Worm (Caenorhabditis elegans): Measurements from ENCODE around the gene T04B8.5.
A peak's percentile ranks its signal among the peaks of the same experiment; 100 is the strongest.
"Not testable (repeated sequence)": the region's sequence is repeated elsewhere in the genome, so short reads cannot be mapped to it uniquely, and the experiment has no call there.

T04B8.5 gene

ce11 chrII:621141-621540 lies 3.2 kb downstream of the T04B8.5 start:
- no peak for TF ChIP-seq sox-2 (GFP tag; IDR thresholded peaks at IDR 0.05)
- no peak for TF ChIP-seq ceh-30 (tag; optimal IDR thresholded peaks at IDR 0.05)
- TF ChIP-seq hlh-30 (tag; optimal IDR thresholded peaks at IDR 0.05; ENCODE audit: insufficient read depth) = no peak
- no peak for TF ChIP-seq elt-2 (tag; optimal IDR thresholded peaks at IDR 0.05)
- TF ChIP-seq ceh-24 (tag; optimal IDR thresholded peaks at IDR 0.05) = no peak
- TF ChIP-seq dmd-4 (tag; optimal IDR thresholded peaks at IDR 0.05; ENCODE audit: borderline replicate concordance) = no peak
- TF ChIP-seq ceh-9 (tag; optimal IDR thresholded peaks at IDR 0.05) = no peak
- TF ChIP-seq sdc-2 (tag; optimal IDR thresholded peaks at IDR 0.05) = no peak
- TF ChIP-seq fkh-10 (GFP tag; optimal IDR thresholded peaks at IDR 0.05) = no peak
- TF ChIP-seq unc-86 (tag; optimal IDR thresholded peaks at IDR 0.05) = no peak
- TF ChIP-seq K09A11.1 (tag; optimal IDR thresholded peaks at IDR 0.05; ENCODE audit: insufficient read depth) = no peak
- TF ChIP-seq hlh-15 (tag; optimal IDR thresholded peaks at IDR 0.05) = no peak
- no peak for TF ChIP-seq ets-4 (tag; optimal IDR thresholded peaks at IDR 0.05)
- TF ChIP-seq fkh-6 (tag; optimal IDR thresholded peaks at IDR 0.05) = no peak
- no peak for TF ChIP-seq unc-42 (tag; optimal IDR thresholded peaks at IDR 0.05)

- TF ChIP-seq npax-4 (tag; optimal IDR thresholded peaks at IDR 0.05) (no peak), hlh-30 (tag; optimal IDR thresholded peaks at IDR 0.05; ENCODE audit: insufficient read depth) (no peak), ceh-48 (tag; optimal IDR thresholded peaks at IDR 0.05) (peak; percentile 48), ceh-24 (tag; optimal IDR thresholded peaks at IDR 0.05) (no peak)
Measured at ce11 chrII:614701-615100, 9.6 kb downstream of the T04B8.5 start.

ce11 chrII:612361-612760 lies 12.0 kb downstream of the T04B8.5 start, which contains the start of gene clec-118:
clec-118 (minus strand) TSS chrII:612461.
- not testable (repeated sequence) for TF ChIP-seq pat-9 (tag; optimal IDR thresholded peaks at IDR 0.05); pag-3 (tag; optimal IDR thresholded peaks at IDR 0.05; ENCODE audit: borderline replicate concordance); dmd-4 (tag; optimal IDR thresholded peaks at IDR 0.05; ENCODE audit: borderline replicate concordance)

- TF ChIP-seq elt-4 (tag; optimal IDR thresholded peaks at IDR 0.05) (no peak), tbx-7 (tag; optimal IDR thresholded peaks at IDR 0.05) (no peak), tbx-2 (tag; optimal IDR thresholded peaks at IDR 0.05) (no peak), nhr-11 (tag; optimal IDR thresholded peaks at IDR 0.05) (no peak), T23F11.4 (GFP tag; optimal IDR thresholded peaks at IDR 0.05) (no peak), ceh-30 (tag; optimal IDR thresholded peaks at IDR 0.05) (no peak), pag-3 (tag; optimal IDR thresholded peaks at IDR 0.05; ENCODE audit: borderline replicate concordance) (no peak), mec-3 (tag; optimal IDR thresholded peaks at IDR 0.05; ENCODE audit: borderline replicate concordance) (no peak), ahr-1 (tag; optimal IDR thresholded peaks at IDR 0.05) (no peak), C38D4.7 (GFP tag; optimal IDR thresholded peaks at IDR 0.05) (no peak), pros-1 (tag; optimal IDR thresholded peaks at IDR 0.05) (no peak), syd-9 (tag; optimal IDR thresholded peaks at IDR 0.05) (no peak), fax-1 (tag; optimal IDR thresholded peaks at IDR 0.05) (no peak), ceh-24 (tag; optimal IDR thresholded peaks at IDR 0.05) (no peak)
Measured at ce11 chrII:608757-609156, 15.6 kb downstream of the T04B8.5 start, which contains the start of gene W04H10.1. W04H10.1 (plus strand) TSS chrII:609057.

ce11 chrII:608341-608740 lies 16.0 kb downstream of the T04B8.5 start, which contains the start of gene W04H10.6:
W04H10.6 (minus strand) TSS chrII:608441.
- TF ChIP-seq unc-3 (GFP tag; conservative IDR thresholded peaks at IDR 0.05) = no peak
- no peak for TF ChIP-seq unc-3 (tag; optimal IDR thresholded peaks at IDR 0.05)
- TF ChIP-seq hlh-30 (tag; optimal IDR thresholded peaks at IDR 0.05; ENCODE audit: insufficient read depth) = peak; percentile 18

- TF ChIP-seq npax-4 (tag; optimal IDR thresholded peaks at IDR 0.05) = no peak
- TF ChIP-seq C38D4.7 (GFP tag; optimal IDR thresholded peaks at IDR 0.05) = no peak
- TF ChIP-seq pax-1 (tag; optimal IDR thresholded peaks at IDR 0.05) = no peak
Measured at ce11 chrII:606033-606432, 18.3 kb downstream of the T04B8.5 start, which contains the start of gene W04H10.5. W04H10.5 (plus strand) TSS chrII:606333.
